Worm (Caenorhabditis elegans) whole organism, L4 larva: Measurements from ENCODE around the gene F58H1.5.

Experiments
- F10B5.3 ChIP-seq: sonication (generic microtip); optimal IDR thresholded peaks from 2 replicates; lab custom pipeline; 2016; ENCODE audit warnings: mild to moderate bottlenecking, missing genetic modification characterization, missing compliant biosample characterization
- F26F4.8 ChIP-seq: fragments of 200-800 bp; sonication (Bioruptor generic); conservative IDR thresholded peaks from 2 replicates; pipeline ENCODE4 v1.3.6; 2022; ENCODE audit warnings: missing genetic modification characterization, missing compliant biosample characterization
- F44E2.7 ChIP-seq: fragments of 200-800 bp; sonication (Bioruptor generic); IDR thresholded peaks from 2 replicates; pipeline ENCODE4 v2.1.2; 2022; ENCODE audit warnings: missing genetic modification characterization, missing compliant biosample characterization
- F49E8.2 ChIP-seq: sonication (generic microtip); optimal IDR thresholded peaks from 2 replicates; lab custom pipeline; 2016; ENCODE audit warnings: missing compliant biosample characterization, mild to moderate bottlenecking, missing genetic modification characterization, borderline replicate concordance
- T26A8.4 ChIP-seq: fragments of 200-800 bp; sonication (Bioruptor generic); IDR thresholded peaks from 2 replicates; pipeline ENCODE4 v1.3.6; 2022; ENCODE audit warnings: missing genetic modification characterization, missing compliant biosample characterization
- Y105C5A.15 ChIP-seq: fragments of 200-800 bp; sonication (Bioruptor generic); IDR thresholded peaks from 2 replicates; pipeline ENCODE4 v1.3.6; 2022; ENCODE audit warnings: missing genetic modification characterization, missing compliant biosample characterization
- ama-1 ChIP-seq: fragments of 150-350 bp; optimal IDR thresholded peaks from 2 replicates; lab custom pipeline; 2014; ENCODE audit warnings: inconsistent platforms, mixed read lengths
- arid-1 ChIP-seq: fragments of 200-800 bp; sonication (Bioruptor generic); conservative IDR thresholded peaks from 2 replicates; pipeline ENCODE4 v1.3.6; 2022; ENCODE audit warnings: missing genetic modification reagents, missing genetic modification characterization, missing compliant biosample characterization
- attf-4 ChIP-seq: sonication (generic microtip); optimal IDR thresholded peaks from 3 replicates; lab custom pipeline; 2017; ENCODE audit warnings: missing biosample characterization, missing genetic modification characterization
- ces-1 ChIP-seq: fragments of 150-350 bp; sonication (generic microtip); optimal IDR thresholded peaks from 4 replicates; lab custom pipeline; 2014; ENCODE audit warnings: missing biosample characterization, missing genetic modification reagents, missing genetic modification characterization
- cey-2 ChIP-seq: sonication (generic microtip); optimal IDR thresholded peaks from 3 replicates; lab custom pipeline; 2017; ENCODE audit warnings: missing genetic modification characterization, mild to moderate bottlenecking, missing compliant biosample characterization, antibody characterized with exemption, borderline replicate concordance; ENCODE audit not compliant: insufficient read depth
- ctbp-1 ChIP-seq: fragments of 200-800 bp; sonication (Bioruptor generic); IDR thresholded peaks from 2 replicates; pipeline ENCODE4 v1.3.6; 2022; ENCODE audit warnings: missing genetic modification reagents, missing genetic modification characterization, missing compliant biosample characterization
- daf-12 ChIP-seq: fragments of 150-350 bp; optimal IDR thresholded peaks from 2 replicates; lab custom pipeline; 2014; ENCODE audit warnings: missing biosample characterization, missing genetic modification reagents, missing genetic modification characterization
- daf-16 ChIP-seq, 3 experiments: sonication (generic microtip); optimal IDR thresholded peaks; 2 replicates each; lab custom pipeline; 2016 to 2017; ENCODE audit warnings: missing genetic modification characterization in 3 of 3, missing genetic modification reagents in 3 of 3, mild to moderate bottlenecking in 2 of 3, missing compliant biosample characterization in 2 of 3, missing biosample characterization in 1 of 3, moderate library complexity in 1 of 3
- dmd-8 ChIP-seq: fragments of 200-800 bp; sonication (Bioruptor generic); IDR thresholded peaks from 2 replicates; pipeline ENCODE4 v1.3.6; 2022; ENCODE audit warnings: missing genetic modification characterization, missing compliant biosample characterization
- duxl-1 ChIP-seq: sonication (generic microtip); optimal IDR thresholded peaks from 2 replicates; lab custom pipeline; 2016; ENCODE audit warnings: mild to moderate bottlenecking, missing genetic modification characterization, moderate library complexity, missing compliant biosample characterization; ENCODE audit not compliant: poor library complexity
- dve-1 ChIP-seq: sonication (generic microtip); optimal IDR thresholded peaks from 2 replicates; lab custom pipeline; 2017; ENCODE audit warnings: antibody characterized with exemption, mild to moderate bottlenecking, missing genetic modification characterization, missing compliant biosample characterization; ENCODE audit not compliant: insufficient read depth
- egl-43 ChIP-seq: fragments of 200-800 bp; sonication (Bioruptor generic); IDR thresholded peaks from 2 replicates; pipeline ENCODE4 v1.3.6; 2022; ENCODE audit warnings: missing genetic modification reagents, missing genetic modification characterization, missing compliant biosample characterization
- fkh-10 ChIP-seq: fragments of 150-350 bp; optimal IDR thresholded peaks from 2 replicates; lab custom pipeline; 2014; ENCODE audit warnings: missing biosample characterization, missing genetic modification reagents, missing genetic modification characterization
- fos-1 ChIP-seq: fragments of 150-350 bp; optimal IDR thresholded peaks from 2 replicates; lab custom pipeline; 2014; ENCODE audit warnings: missing biosample characterization, missing genetic modification characterization
- lin-13 ChIP-seq: fragments of 150-350 bp; optimal IDR thresholded peaks from 2 replicates; lab custom pipeline; 2014; ENCODE audit warnings: missing biosample characterization, missing genetic modification reagents, missing genetic modification characterization
- lin-29 ChIP-seq: fragments of 200-800 bp; sonication (Bioruptor generic); IDR thresholded peaks from 2 replicates; pipeline ENCODE4 v1.3.6; 2022; ENCODE audit warnings: missing genetic modification reagents, missing genetic modification characterization, missing compliant biosample characterization
- lin-38 ChIP-seq: fragments of 200-800 bp; sonication (Bioruptor generic); IDR thresholded peaks from 2 replicates; pipeline ENCODE4 v1.3.6; 2022; ENCODE audit warnings: missing genetic modification reagents, missing genetic modification characterization, missing compliant biosample characterization
- lin-39 ChIP-seq: fragments of 150-350 bp; optimal IDR thresholded peaks from 2 replicates; lab custom pipeline; 2014; ENCODE audit warnings: missing biosample characterization, missing genetic modification reagents, missing genetic modification characterization
- lsy-2 ChIP-seq, 2 experiments: fragments of 150-350 bp in 1 of 2; sonication (generic microtip) in 1 of 2; optimal IDR thresholded peaks; 2 replicates each; lab custom pipeline; 2014 to 2017; ENCODE audit warnings: missing biosample characterization in 2 of 2, missing genetic modification characterization in 2 of 2
- mep-1 ChIP-seq: fragments of 150-350 bp; sonication (generic microtip); optimal IDR thresholded peaks from 3 replicates; lab custom pipeline; 2014; ENCODE audit warnings: missing biosample characterization, missing genetic modification characterization
- mes-2 ChIP-seq: sonication (generic microtip); optimal IDR thresholded peaks from 2 replicates; lab custom pipeline; 2016; ENCODE audit warnings: missing genotype, mild to moderate bottlenecking, missing genetic modification characterization, missing compliant biosample characterization; ENCODE audit not compliant: poor library complexity, severe bottlenecking
- mxl-3 ChIP-seq: fragments of 200-800 bp; sonication (Bioruptor generic); optimal IDR thresholded peaks from 2 replicates; lab custom pipeline; 2018; ENCODE audit warnings: mild to moderate bottlenecking, missing genetic modification characterization, missing compliant biosample characterization
- nhr-102 ChIP-seq: sonication (generic microtip); optimal IDR thresholded peaks from 2 replicates; lab custom pipeline; 2016; ENCODE audit warnings: mild to moderate bottlenecking, missing genetic modification characterization, moderate library complexity, missing compliant biosample characterization
- nhr-28 ChIP-seq: fragments of 150-350 bp; optimal IDR thresholded peaks from 2 replicates; lab custom pipeline; 2014; ENCODE audit warnings: missing biosample characterization, missing genetic modification characterization
- nhr-42 ChIP-seq: fragments of 200-800 bp; sonication (Bioruptor generic); IDR thresholded peaks from 2 replicates; pipeline ENCODE4 v1.3.6; 2022; ENCODE audit warnings: missing genetic modification characterization, missing compliant biosample characterization
- nhr-6 ChIP-seq: fragments of 150-350 bp; optimal IDR thresholded peaks from 2 replicates; lab custom pipeline; 2014; ENCODE audit warnings: missing biosample characterization, missing genetic modification characterization
- nhr-76 ChIP-seq: fragments of 150-350 bp; optimal IDR thresholded peaks from 2 replicates; lab custom pipeline; 2014; ENCODE audit warnings: missing biosample characterization, missing genetic modification characterization
- sdz-12 ChIP-seq: fragments of 200-800 bp; sonication (Bioruptor generic); optimal IDR thresholded peaks from 2 replicates; lab custom pipeline; 2018; ENCODE audit warnings: mild to moderate bottlenecking, missing genetic modification characterization, missing compliant biosample characterization
- set-16 ChIP-seq: fragments of 200-800 bp; sonication (Bioruptor generic); IDR thresholded peaks from 2 replicates; pipeline ENCODE4 v1.3.6; 2022; ENCODE audit warnings: missing genetic modification reagents, missing genetic modification characterization, missing compliant biosample characterization
- snpc-4 ChIP-seq: fragments of 150-350 bp; optimal IDR thresholded peaks from 2 replicates; lab custom pipeline; 2014; ENCODE audit warnings: missing biosample characterization, missing genetic modification characterization
- spr-1 ChIP-seq: sonication (generic microtip); optimal IDR thresholded peaks from 2 replicates; lab custom pipeline; 2016; ENCODE audit warnings: mild to moderate bottlenecking, missing genetic modification characterization, missing compliant biosample characterization
- tra-1 ChIP-seq: fragments of 200-800 bp; sonication (Bioruptor generic); IDR thresholded peaks from 2 replicates; pipeline ENCODE4 v1.3.6; 2022; ENCODE audit warnings: missing genetic modification reagents, missing genetic modification characterization, missing compliant biosample characterization
- unc-62 ChIP-seq, 3 experiments: fragments of 150-350 bp in 1 of 3; sonication (generic microtip); optimal IDR thresholded peaks in 2 of 3; peaks in 1 of 3; 1 replicate in 1 of 3; 2 replicates in 2 of 3; lab custom pipeline; 2014 to 2017; ENCODE audit warnings: missing biosample characterization in 3 of 3, missing genetic modification characterization in 3 of 3, missing genetic modification reagents in 3 of 3, missing genotype in 1 of 3
- zfp-3 ChIP-seq: fragments of 200-800 bp; sonication (Bioruptor generic); conservative IDR thresholded peaks from 2 replicates; pipeline ENCODE4 v1.3.6; 2022; ENCODE audit warnings: missing genetic modification reagents, missing genetic modification characterization, missing compliant biosample characterization
- zip-11 ChIP-seq: fragments of 200-800 bp; sonication (Bioruptor generic); IDR thresholded peaks from 2 replicates; pipeline ENCODE4 v1.3.6; 2022; ENCODE audit warnings: missing genetic modification characterization, missing compliant biosample characterization
- zip-2 ChIP-seq: fragments of 150-350 bp; optimal IDR thresholded peaks from 2 replicates; lab custom pipeline; 2014; ENCODE audit warnings: missing biosample characterization, missing genetic modification characterization
- ztf-11 ChIP-seq: fragments of 150-350 bp; optimal IDR thresholded peaks from 2 replicates; lab custom pipeline; 2014; ENCODE audit warnings: missing biosample characterization, missing genetic modification characterization
- ztf-7 ChIP-seq: fragments of 150-350 bp; optimal IDR thresholded peaks from 2 replicates; lab custom pipeline; 2014; ENCODE audit warnings: missing biosample characterization, missing genetic modification characterization

F58H1.5 gene

DNA sequence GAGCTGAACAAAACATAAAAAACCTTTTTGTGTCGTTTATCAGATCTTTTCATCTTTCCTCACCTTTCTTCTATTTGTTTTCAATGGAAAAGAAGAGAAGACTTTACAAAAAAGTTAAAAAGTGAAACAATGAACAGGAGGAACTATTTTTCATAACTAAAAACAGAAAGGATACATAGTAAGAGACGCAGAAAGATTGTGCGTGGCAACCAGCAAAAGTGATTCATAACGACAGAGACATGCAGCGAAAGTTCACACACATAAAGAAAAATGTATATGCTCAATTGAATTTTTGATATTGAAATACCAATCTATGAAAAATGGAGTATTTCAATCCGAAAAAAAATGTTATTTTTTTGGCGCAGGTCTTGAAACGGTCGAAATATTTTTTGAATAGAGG lies 31.7 kb downstream of the F58H1.5 start:
- TF ChIP-seq lsy-2 (tag; optimal IDR thresholded peaks at IDR 0.05; lab: Kevin White, UChicago) (peak in 1 of 2 experiments; percentile 43), dve-1 (tag; lab: Kevin White, UChicago) (peak; percentile 50), nhr-76 (tag; lab: Kevin White, UChicago) (no peak), zip-11 (no peak), nhr-6 (tag; lab: Kevin White, UChicago) (peak; percentile 81)

DNA sequence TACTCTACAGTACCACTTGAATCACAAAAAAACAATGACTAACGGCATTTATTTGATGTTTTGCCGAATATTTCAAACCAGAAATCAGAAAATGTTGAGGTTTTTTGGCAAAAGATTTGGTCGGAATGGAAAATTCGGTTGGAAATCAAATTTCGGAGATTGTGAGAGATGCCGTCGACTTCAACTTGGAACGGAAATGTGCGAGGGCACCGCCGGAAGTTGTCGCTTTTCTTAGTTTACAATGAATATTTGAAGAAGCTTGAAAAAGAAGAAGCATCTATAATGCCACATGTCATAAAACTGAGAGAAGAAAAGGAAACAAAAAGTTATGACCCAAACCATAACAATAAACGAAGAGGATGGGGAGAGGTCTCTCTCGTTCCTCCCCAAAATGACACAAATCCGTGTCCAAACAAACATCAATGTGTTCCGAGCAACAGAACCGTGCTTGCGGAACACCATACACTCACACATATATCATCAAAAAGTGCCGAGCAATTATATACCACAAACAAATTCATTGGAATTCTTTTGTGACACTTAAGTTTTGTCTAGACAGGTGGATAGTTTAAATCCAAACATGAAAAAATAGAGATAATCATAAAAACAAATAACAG lies 32.4 kb downstream of the F58H1.5 start:
- TF ChIP-seq duxl-1 (tag; lab: Kevin White, UChicago) (no peak), arid-1 (GFP tag; lab: Robert Waterston, UW) (0 out of 2 replicates have a peak, but pooled peaks have one; percentile 27), nhr-102 (tag; lab: Kevin White, UChicago) (peak; percentile 22), dmd-8 (0 out of 2 replicates have a peak, but pooled peaks have one; percentile 22), unc-62 (GFP tag; optimal IDR thresholded peaks at IDR 0.05 in 1 of 2; lab: Kevin White, UChicago) (peak in 1 of 2 experiments; percentile 61), unc-62 (tag; optimal IDR thresholded peaks at IDR 0.05; lab: Kevin White, UChicago) (no peak), fkh-10 (GFP tag; lab: Kevin White, UChicago) (peak; percentile 52), nhr-28 (no peak), sdz-12 (GFP tag; lab: Kevin White, UChicago) (no peak), ama-1 (lab: Kevin White, UChicago) (peak; percentile 76), T26A8.4 (GFP tag; lab: Robert Waterston, UW) (peak; percentile 51; the same call in 1 of the 2 replicates), lin-38 (GFP tag; lab: Robert Waterston, UW) (peak; percentile 44), mep-1 (no peak), tra-1 (GFP tag; lab: Robert Waterston, UW) (no peak), snpc-4 (no peak), ztf-11 (no peak), F26F4.8 (GFP tag; lab: Robert Waterston, UW) (no peak), lin-13 (GFP tag; lab: Kevin White, UChicago) (no peak), zip-2 (tag; lab: Kevin White, UChicago) (no peak), zfp-3 (GFP tag; lab: Robert Waterston, UW) (no peak), daf-12 (tag; lab: Kevin White, UChicago) (no peak), ctbp-1 (GFP tag; lab: Robert Waterston, UW) (peak; percentile 65; the same call in 1 of the 2 replicates), mxl-3 (GFP tag; lab: Kevin White, UChicago) (no peak), dve-1 (tag; lab: Kevin White, UChicago) (peak; percentile 17), attf-4 (no peak), F44E2.7 (GFP tag; lab: Robert Waterston, UW) (no peak), spr-1 (tag; lab: Kevin White, UChicago) (no peak), mes-2 (tag; lab: Kevin White, UChicago) (peak; percentile 27)
- TF ChIP-seq, all 104 proteins: peak for 11

ce11 chrV:11993706-11994345 lies 35.6 kb downstream of the F58H1.5 start, which contains the start of the genes cyl-1 and C52E4.7:
Gene cyl-1, minus strand, starts transcription at chrV:11993723.
Gene C52E4.7, plus strand, starts transcription at chrV:11994295.
- TF ChIP-seq F10B5.3 (tag; lab: Kevin White, UChicago) = no peak
- no peak for TF ChIP-seq lin-39 (tag; lab: Kevin White, UChicago)
- no peak for TF ChIP-seq egl-43 (GFP tag; lab: Robert Waterston, UW)
- no peak for TF ChIP-seq Y105C5A.15
- no peak for TF ChIP-seq F49E8.2
- TF ChIP-seq set-16 (GFP tag; lab: Robert Waterston, UW) = no peak
- no peak for TF ChIP-seq ztf-7 (tag; lab: Kevin White, UChicago)
- TF ChIP-seq dve-1 (tag; lab: Kevin White, UChicago) = peak; percentile 39
- peak in 1 of 2 experiments; percentile 72 for TF ChIP-seq lsy-2 (tag; optimal IDR thresholded peaks at IDR 0.05; lab: Kevin White, UChicago)
- no peak for TF ChIP-seq arid-1 (GFP tag; lab: Robert Waterston, UW)
- no peak for TF ChIP-seq fos-1 (tag; lab: Kevin White, UChicago)
- no peak for TF ChIP-seq zip-11
- TF ChIP-seq lin-29 (GFP tag; lab: Robert Waterston, UW) = no peak
- no peak for TF ChIP-seq ces-1 (GFP tag; lab: Kevin White, UChicago)
- peak; percentile 53 for TF ChIP-seq lin-13 (GFP tag; lab: Kevin White, UChicago)
- no peak for TF ChIP-seq cey-2 (tag; lab: Kevin White, UChicago)
- TF ChIP-seq daf-16 (GFP tag; optimal IDR thresholded peaks at IDR 0.05; lab: Kevin White, UChicago) = no peak
- TF ChIP-seq daf-16 (tag; optimal IDR thresholded peaks at IDR 0.05; lab: Kevin White, UChicago) = peak; percentile 56
- no peak for TF ChIP-seq duxl-1 (tag; lab: Kevin White, UChicago)
- no peak for TF ChIP-seq nhr-42
- TF ChIP-seq nhr-76 (tag; lab: Kevin White, UChicago) = no peak
